Worm (Caenorhabditis elegans) whole organism, late embryonic: ENCODE results near the gene F11C1.10.

ENCODE experiments used
- C38D4.7 ChIP-seq: fragments of 200-800 bp; sonication (Bioruptor generic); optimal IDR thresholded peaks from 2 replicates; lab custom pipeline; 2018; ENCODE audit warnings: mild to moderate bottlenecking, missing genetic modification characterization, moderate library complexity, missing compliant biosample characterization
- Y22D7AL.16 ChIP-seq: sonication (generic microtip); optimal IDR thresholded peaks from 2 replicates; lab custom pipeline; 2016; ENCODE audit warnings: missing genetic modification characterization, missing compliant biosample characterization
- ceh-14 ChIP-seq: sonication (generic microtip); optimal IDR thresholded peaks from 2 replicates; lab custom pipeline; 2016; ENCODE audit warnings: missing genotype, missing genetic modification characterization, missing compliant biosample characterization
- ceh-18 ChIP-seq: sonication (generic microtip); optimal IDR thresholded peaks from 2 replicates; lab custom pipeline; 2016; ENCODE audit warnings: missing genetic modification characterization, missing compliant biosample characterization
- ceh-19 ChIP-seq: fragments of 200-800 bp; sonication (Bioruptor generic); optimal IDR thresholded peaks from 2 replicates; lab custom pipeline; 2018; ENCODE audit warnings: mild to moderate bottlenecking, missing genetic modification characterization, missing compliant biosample characterization
- ceh-2 ChIP-seq: sonication (generic microtip); optimal IDR thresholded peaks from 2 replicates; lab custom pipeline; 2016; ENCODE audit warnings: missing genotype, missing genetic modification characterization, missing compliant biosample characterization
- ceh-30 ChIP-seq: fragments of 150-350 bp; optimal IDR thresholded peaks from 2 replicates; lab custom pipeline; 2014; ENCODE audit warnings: missing biosample characterization, missing genetic modification characterization
- ceh-31 ChIP-seq: sonication (generic microtip); optimal IDR thresholded peaks from 2 replicates; lab custom pipeline; 2016; ENCODE audit warnings: missing genetic modification characterization, missing compliant biosample characterization
- ceh-34 ChIP-seq: sonication (generic microtip); optimal IDR thresholded peaks from 2 replicates; lab custom pipeline; 2016; ENCODE audit warnings: mild to moderate bottlenecking, missing genetic modification characterization, missing compliant biosample characterization
- ceh-6 ChIP-seq: fragments of 200-800 bp; sonication (Bioruptor generic); optimal IDR thresholded peaks from 2 replicates; lab custom pipeline; 2018; ENCODE audit warnings: mild to moderate bottlenecking, missing genetic modification characterization, missing compliant biosample characterization
- eyg-1 ChIP-seq: sonication (generic microtip); optimal IDR thresholded peaks from 2 replicates; lab custom pipeline; 2016; ENCODE audit warnings: missing genotype, missing genetic modification characterization, missing compliant biosample characterization
- gmeb-2 ChIP-seq: sonication (generic microtip); optimal IDR thresholded peaks from 2 replicates; lab custom pipeline; 2016; ENCODE audit warnings: missing genetic modification characterization, inconsistent platforms, missing compliant biosample characterization
- hlh-13 ChIP-seq: fragments of 200-800 bp; sonication (Bioruptor generic); optimal IDR thresholded peaks from 2 replicates; lab custom pipeline; 2018; ENCODE audit warnings: mild to moderate bottlenecking, missing genetic modification characterization, missing compliant biosample characterization
- hlh-15 ChIP-seq: sonication (generic microtip); optimal IDR thresholded peaks from 2 replicates; lab custom pipeline; 2016; ENCODE audit warnings: missing genetic modification characterization, missing compliant biosample characterization
- hlh-6 ChIP-seq: sonication (generic microtip); optimal IDR thresholded peaks from 2 replicates; lab custom pipeline; 2016; ENCODE audit warnings: missing genotype, missing genetic modification characterization, missing compliant biosample characterization
- lin-11 ChIP-seq: fragments of 200-800 bp; sonication (Bioruptor generic); optimal IDR thresholded peaks from 2 replicates; lab custom pipeline; 2018; ENCODE audit warnings: mild to moderate bottlenecking, missing genetic modification characterization, missing compliant biosample characterization
- npax-4 ChIP-seq: sonication (generic microtip); optimal IDR thresholded peaks from 2 replicates; lab custom pipeline; 2016; ENCODE audit warnings: missing genetic modification characterization, missing compliant biosample characterization
- odd-2 ChIP-seq: sonication (generic microtip); optimal IDR thresholded peaks from 2 replicates; lab custom pipeline; 2017; ENCODE audit warnings: antibody characterized with exemption, mild to moderate bottlenecking, missing genetic modification characterization, missing compliant biosample characterization
- pax-1 ChIP-seq: fragments of 150-350 bp; optimal IDR thresholded peaks from 2 replicates; lab custom pipeline; 2014; ENCODE audit warnings: missing biosample characterization, missing genetic modification characterization
- pqm-1 ChIP-seq: sonication (generic microtip); optimal IDR thresholded peaks from 2 replicates; lab custom pipeline; 2016; ENCODE audit warnings: missing genetic modification characterization, missing compliant biosample characterization
- pros-1 ChIP-seq: fragments of 150-350 bp; optimal IDR thresholded peaks from 2 replicates; lab custom pipeline; 2014; ENCODE audit warnings: missing biosample characterization, missing genetic modification reagents, missing genetic modification characterization
- rnt-1 ChIP-seq: sonication (generic microtip); optimal IDR thresholded peaks from 2 replicates; lab custom pipeline; 2016; ENCODE audit warnings: missing genetic modification characterization, missing compliant biosample characterization
- sox-2 ChIP-seq: fragments of 200-800 bp; sonication (Bioruptor generic); IDR thresholded peaks from 2 replicates; pipeline ENCODE4 v1.3.6; 2022; ENCODE audit warnings: missing genetic modification reagents, missing genetic modification characterization, missing compliant biosample characterization
- sox-4 ChIP-seq: sonication (generic microtip); optimal IDR thresholded peaks from 2 replicates; lab custom pipeline; 2017; ENCODE audit warnings: mild to moderate bottlenecking, missing genetic modification characterization, inconsistent platforms, missing compliant biosample characterization
- tbx-2 ChIP-seq: sonication (generic microtip); optimal IDR thresholded peaks from 2 replicates; lab custom pipeline; 2016; ENCODE audit warnings: missing genetic modification characterization, missing compliant biosample characterization
- ttx-3 ChIP-seq: sonication (generic microtip); optimal IDR thresholded peaks from 2 replicates; lab custom pipeline; 2016; ENCODE audit warnings: missing genetic modification reagents, missing genetic modification characterization, missing compliant biosample characterization
- unc-42 ChIP-seq: sonication (generic microtip); optimal IDR thresholded peaks from 2 replicates; lab custom pipeline; 2016; ENCODE audit warnings: missing genotype, missing genetic modification characterization, missing compliant biosample characterization
- unc-55 ChIP-seq: sonication (generic microtip); optimal IDR thresholded peaks from 2 replicates; lab custom pipeline; 2017; ENCODE audit warnings: missing biosample characterization, missing genetic modification reagents, missing genetic modification characterization
- ztf-16 ChIP-seq: sonication (generic microtip); optimal IDR thresholded peaks from 2 replicates; lab custom pipeline; 2017; ENCODE audit warnings: missing genetic modification characterization, missing compliant biosample characterization

The F11C1.10 gene

DNA sequence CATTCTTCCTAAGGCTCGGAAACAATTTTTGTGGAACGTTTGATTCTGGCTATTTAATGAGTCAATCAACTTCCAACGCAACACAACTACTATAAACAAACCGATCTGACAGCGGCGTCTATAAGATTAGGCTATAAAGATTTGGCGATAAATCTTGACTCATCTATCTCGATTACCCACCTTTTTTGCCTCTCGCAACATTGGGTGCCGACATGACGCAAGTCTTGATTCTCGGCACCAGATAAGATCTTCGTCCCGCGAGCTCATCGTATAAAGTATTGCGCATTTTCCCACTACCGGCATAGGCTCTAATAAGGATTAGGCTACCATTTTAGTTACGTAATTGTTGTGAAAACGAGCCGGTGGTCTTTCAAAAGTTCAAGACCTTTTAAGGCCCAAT, 35.0 kb downstream of the F11C1.10 start:
- TF ChIP-seq tbx-2 (tag; lab: Kevin White, UChicago) (peak; percentile 64), rnt-1 (tag; lab: Kevin White, UChicago) (peak; percentile 6), ceh-18 (tag; lab: Kevin White, UChicago) (no peak), unc-55 (GFP tag; lab: Kevin White, UChicago) (peak; percentile 2)

DNA sequence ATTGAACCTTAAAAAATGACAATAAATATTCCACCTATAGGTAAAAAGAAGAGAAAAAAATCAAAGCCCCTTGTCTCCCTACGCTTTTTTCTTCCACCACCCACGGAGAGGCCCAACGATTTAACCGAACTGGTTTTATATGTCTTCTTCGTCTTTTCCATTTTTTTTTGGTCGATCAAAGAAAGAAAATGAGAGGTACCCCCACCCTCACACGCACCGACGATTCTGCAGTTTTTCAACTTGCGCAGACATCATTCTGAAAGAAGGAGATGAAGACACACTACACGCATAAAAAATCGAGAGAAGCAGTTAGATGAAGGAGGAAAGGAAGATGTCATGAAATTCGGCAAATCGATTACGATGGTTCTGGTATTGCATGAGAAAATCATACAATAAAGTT, 37.5 kb downstream of the F11C1.10 start:
- TF ChIP-seq ceh-19 (GFP tag; lab: Kevin White, UChicago) (no peak), ttx-3 (tag; lab: Kevin White, UChicago) (no peak), unc-55 (GFP tag; lab: Kevin White, UChicago) (no peak), Y22D7AL.16 (tag; lab: Kevin White, UChicago) (no peak), ceh-14 (tag; lab: Kevin White, UChicago) (no peak), lin-11 (no peak), hlh-6 (tag; lab: Kevin White, UChicago) (no peak), hlh-15 (no peak), eyg-1 (tag; lab: Kevin White, UChicago) (no peak), ceh-2 (tag; lab: Kevin White, UChicago) (no peak), ceh-31 (tag; lab: Kevin White, UChicago) (no peak)

DNA sequence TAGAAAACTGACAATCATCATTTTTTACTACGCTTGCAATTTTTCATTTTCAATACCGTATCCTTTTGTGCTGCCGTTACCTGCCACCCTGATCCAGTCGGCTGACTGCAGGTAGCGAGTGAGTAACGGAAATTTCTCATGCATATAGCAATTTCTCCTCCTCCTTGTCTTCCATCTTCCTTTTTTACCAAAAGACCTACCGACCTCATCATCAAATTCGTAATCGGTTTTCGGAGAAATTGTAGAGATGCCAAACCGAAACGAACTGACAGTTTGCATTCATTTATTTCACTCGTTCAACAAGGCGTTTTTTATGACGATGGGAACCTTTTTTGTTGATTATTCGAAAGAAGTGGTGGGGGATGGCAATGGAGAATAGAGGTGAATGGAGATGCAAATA, 39.4 kb downstream of the F11C1.10 start:
- TF ChIP-seq sox-4 (no peak), unc-42 (tag; lab: Kevin White, UChicago) (no peak), gmeb-2 (tag; lab: Kevin White, UChicago) (no peak), odd-2 (tag; lab: Kevin White, UChicago) (no peak), ceh-30 (tag; lab: Kevin White, UChicago) (no peak), ztf-16 (tag; lab: Kevin White, UChicago) (no peak), pax-1 (tag; lab: Kevin White, UChicago) (no peak), sox-2 (GFP tag; lab: Robert Waterston, UW) (no peak), pros-1 (no peak), ceh-6 (GFP tag; lab: Kevin White, UChicago) (no peak), pqm-1 (tag; lab: Kevin White, UChicago) (no peak), C38D4.7 (GFP tag; lab: Kevin White, UChicago) (no peak), hlh-13 (GFP tag; lab: Kevin White, UChicago) (no peak), npax-4 (tag; lab: Kevin White, UChicago) (no peak)

DNA sequence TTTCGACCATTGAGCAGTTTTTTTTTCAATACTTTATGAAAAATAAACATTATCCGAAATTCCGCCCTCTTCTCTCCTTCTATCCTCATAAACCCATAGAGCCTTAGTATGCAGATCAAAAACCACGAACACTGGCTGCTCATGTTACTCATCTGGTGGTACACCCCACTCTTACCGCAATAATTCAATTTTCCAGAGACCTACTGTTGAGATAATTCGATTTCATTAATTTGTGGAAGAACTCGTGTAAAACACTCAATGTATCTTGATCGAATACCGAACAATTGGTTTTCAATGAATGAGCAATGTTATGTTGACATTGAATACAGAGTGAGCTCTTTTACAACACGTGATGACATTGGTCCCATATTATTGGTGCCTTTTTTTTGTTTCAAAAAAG, 44.6 kb downstream of the F11C1.10 start:
- TF ChIP-seq unc-42 (tag; lab: Kevin White, UChicago) (peak; percentile 66), ceh-34 (tag; lab: Kevin White, UChicago) (no peak)
